Fruit fly (Drosophila melanogaster) whole organism, embryonic: ENCODE data around the gene CG5853.

Experiments used
- B-H2 ChIP-seq: fragments of 200-800 bp; sonication (Bioruptor generic); optimal IDR thresholded peaks from 2 replicates; lab custom pipeline; 2018; ENCODE audit warnings: missing biosample characterization, mild to moderate bottlenecking, missing genetic modification characterization
- Bgb ChIP-seq: fragments of 200-800 bp; sonication (Bioruptor generic); IDR thresholded peaks from 2 replicates; pipeline ENCODE4 v1.3.6; 2022; ENCODE audit warnings: missing biosample characterization, missing genetic modification characterization; ENCODE audit not compliant: partially characterized antibody
- CG10366 ChIP-seq: fragments of 200-800 bp; sonication (Bioruptor generic); IDR thresholded peaks from 2 replicates; pipeline ENCODE4 v1.3.6; 2022; ENCODE audit warnings: missing biosample characterization, missing genetic modification characterization
- CG14667 ChIP-seq: fragments of 200-800 bp; sonication (Bioruptor generic); IDR thresholded peaks from 2 replicates; pipeline ENCODE4 v1.3.6; 2022; ENCODE audit warnings: missing biosample characterization, missing genetic modification characterization
- CG14710 ChIP-seq: fragments of 200-800 bp; sonication (Bioruptor generic); optimal IDR thresholded peaks from 3 replicates; lab custom pipeline; 2019; ENCODE audit warnings: missing biosample characterization, mild to moderate bottlenecking, missing genetic modification characterization, moderate library complexity
- CG32772 ChIP-seq: fragments of 200-800 bp; sonication (Bioruptor generic); IDR thresholded peaks from 2 replicates; pipeline ENCODE4 v1.3.6; 2022; ENCODE audit warnings: missing biosample characterization, missing genetic modification characterization
- CG6254 ChIP-seq: fragments of 200-800 bp; sonication (Bioruptor generic); optimal IDR thresholded peaks from 3 replicates; lab custom pipeline; 2017; ENCODE audit warnings: mild to moderate bottlenecking, missing biosample characterization, missing genetic modification reagents, missing genetic modification characterization
- Gug ChIP-seq: fragments of 200-800 bp; sonication (Bioruptor generic); IDR thresholded peaks from 4 replicates; pipeline ENCODE4 v1.3.6; 2022; ENCODE audit warnings: missing biosample characterization, missing genetic modification characterization
- Lim3 ChIP-seq: fragments of 200-800 bp; sonication (Bioruptor generic); IDR thresholded peaks from 2 replicates; pipeline ENCODE4 v1.3.6; 2022; ENCODE audit warnings: missing biosample characterization, missing genetic modification characterization
- bbx ChIP-seq: fragments of 200-800 bp; sonication (Bioruptor generic); IDR thresholded peaks from 2 replicates; pipeline ENCODE4 v1.3.6; 2022; ENCODE audit warnings: missing biosample characterization, missing genetic modification characterization; ENCODE audit not compliant: partially characterized antibody
- pzg ChIP-seq: fragments of 200-800 bp; sonication (Bioruptor generic); optimal IDR thresholded peaks from 3 replicates; lab custom pipeline; 2018; ENCODE audit warnings: missing biosample characterization, mild to moderate bottlenecking, missing genetic modification characterization, moderate library complexity
- z ChIP-seq: fragments of 200-800 bp; sonication (Bioruptor generic); IDR thresholded peaks from 3 replicates; pipeline ENCODE4 v1.3.6; 2022; ENCODE audit warnings: missing biosample characterization, missing genetic modification characterization

- no peak for TF ChIP-seq bbx (GFP tag; lab: Robert Waterston, UW)
- TF ChIP-seq z (GFP tag; lab: Robert Waterston, UW), result no peak
- TF ChIP-seq Gug, result no peak
- no peak for TF ChIP-seq pzg (GFP tag; lab: Kevin White, UChicago)
- no peak for TF ChIP-seq CG14667 (GFP tag; lab: Robert Waterston, UW)
- no peak for TF ChIP-seq CG14710
- no peak for TF ChIP-seq B-H2 (GFP tag; lab: Kevin White, UChicago)
- TF ChIP-seq Lim3 (GFP tag; lab: Robert Waterston, UW), result no peak
- no peak for TF ChIP-seq Bgb (GFP tag; lab: Robert Waterston, UW)
- no peak for TF ChIP-seq CG10366 (GFP tag; lab: Robert Waterston, UW)
- no peak for TF ChIP-seq CG6254
- TF ChIP-seq CG32772 (GFP tag; lab: Robert Waterston, UW), result no peak
Observed at dm6 chr2L:9946051-9946450, 1.4 kb downstream of the CG5853 start.
